Fruit fly (Drosophila melanogaster) whole organism, adult: ENCODE results near the gene Pglym78.

Experiments used
- CG11617 ChIP-seq: fragments of 200-800 bp; sonication (Bioruptor generic); optimal IDR thresholded peaks from 2 replicates; lab custom pipeline; 2017; ENCODE audit warnings: mild to moderate bottlenecking, missing biosample characterization, missing genetic modification reagents, missing genetic modification characterization
- CG12768 ChIP-seq: fragments of 200-800 bp; sonication (Bioruptor generic); optimal IDR thresholded peaks from 2 replicates; lab custom pipeline; 2017; ENCODE audit warnings: missing biosample characterization, missing genetic modification characterization, mild to moderate bottlenecking, moderate library complexity, missing genetic modification reagents
- CG14711 ChIP-seq: fragments of 200-800 bp; sonication (Bioruptor generic); optimal IDR thresholded peaks from 2 replicates; lab custom pipeline; 2018; ENCODE audit warnings: missing biosample characterization, mild to moderate bottlenecking, missing genetic modification characterization, moderate library complexity
- CG1620 ChIP-seq: fragments of 200-800 bp; sonication (Bioruptor generic); optimal IDR thresholded peaks from 2 replicates; lab custom pipeline; 2016; ENCODE audit warnings: missing biosample characterization, missing genetic modification characterization
- CG33017 ChIP-seq: fragments of 200-800 bp; sonication (Bioruptor generic); optimal IDR thresholded peaks from 2 replicates; lab custom pipeline; 2018; ENCODE audit warnings: missing biosample characterization, mild to moderate bottlenecking, missing genetic modification characterization, moderate library complexity
- CG5204 ChIP-seq: fragments of 200-800 bp; sonication (Bioruptor generic); optimal IDR thresholded peaks from 2 replicates; lab custom pipeline; 2016; ENCODE audit warnings: missing biosample characterization, missing genetic modification characterization
- CG7045 ChIP-seq: fragments of 200-800 bp; sonication (Bioruptor generic); optimal IDR thresholded peaks from 2 replicates; lab custom pipeline; 2017; ENCODE audit warnings: missing biosample characterization, mild to moderate bottlenecking, missing genetic modification characterization
- CG7101 ChIP-seq: fragments of 200-800 bp; sonication (Bioruptor generic); optimal IDR thresholded peaks from 2 replicates; lab custom pipeline; 2018; ENCODE audit warnings: missing biosample characterization, mild to moderate bottlenecking, missing genetic modification characterization, moderate library complexity
- Clk ChIP-seq: fragments of 200-800 bp; sonication (Bioruptor generic); optimal IDR thresholded peaks from 2 replicates; lab custom pipeline; 2017; ENCODE audit warnings: missing biosample characterization, missing genetic modification characterization
- Crg-1 ChIP-seq: fragments of 200-800 bp; sonication (Bioruptor generic); optimal IDR thresholded peaks from 2 replicates; lab custom pipeline; 2016; ENCODE audit warnings: missing biosample characterization, missing genetic modification characterization
- Hr96 ChIP-seq: fragments of 200-800 bp; sonication (Bioruptor generic); optimal IDR thresholded peaks from 2 replicates; lab custom pipeline; 2016; ENCODE audit warnings: missing biosample characterization, missing genetic modification characterization
- Mnt ChIP-seq: fragments of 200-800 bp; sonication (Bioruptor generic); optimal IDR thresholded peaks from 2 replicates; lab custom pipeline; 2016; ENCODE audit warnings: missing biosample characterization, mild to moderate bottlenecking, missing genetic modification characterization
- bab1 ChIP-seq: fragments of 200-800 bp; sonication (Bioruptor generic); optimal IDR thresholded peaks from 3 replicates; lab custom pipeline; 2019; ENCODE audit warnings: missing biosample characterization, mild to moderate bottlenecking, missing genetic modification characterization, moderate library complexity
- cic ChIP-seq: fragments of 200-800 bp; sonication (Bioruptor generic); optimal IDR thresholded peaks from 2 replicates; lab custom pipeline; 2017; ENCODE audit warnings: missing biosample characterization, mild to moderate bottlenecking, missing genetic modification characterization, moderate library complexity
- cnc ChIP-seq, 2 experiments: fragments of >200 bp; optimal IDR thresholded peaks; 2 replicates each; lab custom pipeline; 2017
- kay ChIP-seq: fragments of 200-800 bp; sonication (Bioruptor generic); peaks from one replicate; lab custom pipeline; 2016; ENCODE audit warnings: missing biosample characterization, missing genetic modification characterization, borderline replicate concordance
- ovo ChIP-seq: fragments of 200-800 bp; sonication (Bioruptor generic); optimal IDR thresholded peaks from 2 replicates; lab custom pipeline; 2016; ENCODE audit warnings: missing biosample characterization, missing genetic modification characterization
- pad ChIP-seq: fragments of 200-800 bp; sonication (Bioruptor generic); optimal IDR thresholded peaks from 3 replicates; lab custom pipeline; 2017; ENCODE audit warnings: missing biosample characterization, missing genetic modification characterization, mild to moderate bottlenecking, moderate library complexity, missing genetic modification reagents
- tj ChIP-seq: fragments of 200-800 bp; sonication (Bioruptor generic); optimal IDR thresholded peaks from 3 replicates; lab custom pipeline; 2017; ENCODE audit warnings: missing biosample characterization, mild to moderate bottlenecking, missing genetic modification characterization, moderate library complexity
- toe ChIP-seq: fragments of 200-800 bp; sonication (Bioruptor generic); optimal IDR thresholded peaks from 2 replicates; lab custom pipeline; 2016; ENCODE audit warnings: missing biosample characterization, missing genetic modification characterization

Gene Pglym78

dm6 chr3R:29130902-29131621 is 17.0 kb upstream of the Pglym78 start, which contains the start of the genes dgt6 and Vha100-1:
Gene dgt6 (minus strand): TSS chr3R:29130972.
Gene Vha100-1 (plus strand): TSS chr3R:29131193.
- peak; percentile 10 for TF ChIP-seq Mnt (GFP tag; lab: Kevin White, UChicago)
- peak; percentile 30 for TF ChIP-seq CG12768 (GFP tag; lab: Kevin White, UChicago)
- TF ChIP-seq CG5204 (GFP tag; lab: Kevin White, UChicago), result no peak
- TF ChIP-seq CG33017, result peak; percentile 5
- no peak for TF ChIP-seq Clk (GFP tag; lab: Kevin White, UChicago)
- no peak for TF ChIP-seq Hr96 (GFP tag; lab: Kevin White, UChicago)
- TF ChIP-seq cic (GFP tag; lab: Kevin White, UChicago), result no peak
- no peak for TF ChIP-seq CG7045 (GFP tag; lab: Kevin White, UChicago)
- TF ChIP-seq cnc (optimal IDR thresholded peaks at IDR 0.05; lab: Kevin White, UChicago), result no peak
- TF ChIP-seq toe (GFP tag; lab: Kevin White, UChicago), result no peak
- TF ChIP-seq Crg-1 (GFP tag; lab: Kevin White, UChicago), result no peak
- TF ChIP-seq CG11617 (GFP tag; lab: Kevin White, UChicago), result no peak
- TF ChIP-seq CG14711 (tag; lab: Kevin White, UChicago), result peak; percentile 89
- no peak for TF ChIP-seq tj (GFP tag; lab: Kevin White, UChicago)
- no peak for TF ChIP-seq ovo (GFP tag; lab: Kevin White, UChicago)
- TF ChIP-seq CG1620 (GFP tag; lab: Kevin White, UChicago), result no peak
- TF ChIP-seq bab1, result peak; percentile 37
- TF ChIP-seq CG7101, result peak; percentile 30
- TF ChIP-seq pad (GFP tag; lab: Kevin White, UChicago), result peak; percentile 24
- TF ChIP-seq kay, result no peak

DNA sequence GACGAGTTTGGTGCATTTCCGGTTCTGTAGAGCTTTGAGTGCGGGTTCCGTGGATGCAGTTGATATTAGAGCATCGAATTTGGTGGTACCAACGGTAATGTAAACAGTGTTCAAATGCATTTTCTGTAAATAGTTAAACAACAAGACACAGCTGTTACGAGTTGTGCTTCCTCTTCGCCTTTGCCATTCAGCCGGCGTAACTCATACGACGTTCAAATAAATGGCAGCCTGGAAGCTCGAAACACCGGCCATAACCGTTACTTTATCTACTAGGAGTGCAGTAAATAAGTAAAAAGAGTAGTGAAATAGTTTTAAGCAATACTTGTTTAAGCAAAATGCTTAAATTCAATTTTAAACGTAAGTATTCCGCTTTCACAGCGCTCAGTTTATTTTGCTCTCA is 9.6 kb upstream of the Pglym78 start, which contains the start of the genes Alg13 and superdeath:
Gene Alg13, minus strand, starts transcription at position 167 of the 400 bp plus-strand sequence.
Gene superdeath, plus strand, starts transcription at position 256 of the 400 bp plus-strand sequence.
- TF ChIP-seq CG14711 (tag; lab: Kevin White, UChicago) (no peak), ovo (GFP tag; lab: Kevin White, UChicago) (peak; percentile 2), Crg-1 (GFP tag; lab: Kevin White, UChicago) (peak; percentile 40), cic (GFP tag; lab: Kevin White, UChicago) (peak; percentile 17)

dm6 chr3R:29138961-29139527 is 9.0 kb upstream of the Pglym78 start:
- no peak for TF ChIP-seq cic (GFP tag; lab: Kevin White, UChicago)
- peak; percentile 68 for TF ChIP-seq pad (GFP tag; lab: Kevin White, UChicago)
- peak; percentile 96 for TF ChIP-seq ovo (GFP tag; lab: Kevin White, UChicago)
- TF ChIP-seq CG33017, result no peak
- TF ChIP-seq toe (GFP tag; lab: Kevin White, UChicago), result no peak
- TF ChIP-seq bab1, result peak; percentile 29
- peak; percentile 45 for TF ChIP-seq CG12768 (GFP tag; lab: Kevin White, UChicago)
- no peak for TF ChIP-seq tj (GFP tag; lab: Kevin White, UChicago)

DNA sequence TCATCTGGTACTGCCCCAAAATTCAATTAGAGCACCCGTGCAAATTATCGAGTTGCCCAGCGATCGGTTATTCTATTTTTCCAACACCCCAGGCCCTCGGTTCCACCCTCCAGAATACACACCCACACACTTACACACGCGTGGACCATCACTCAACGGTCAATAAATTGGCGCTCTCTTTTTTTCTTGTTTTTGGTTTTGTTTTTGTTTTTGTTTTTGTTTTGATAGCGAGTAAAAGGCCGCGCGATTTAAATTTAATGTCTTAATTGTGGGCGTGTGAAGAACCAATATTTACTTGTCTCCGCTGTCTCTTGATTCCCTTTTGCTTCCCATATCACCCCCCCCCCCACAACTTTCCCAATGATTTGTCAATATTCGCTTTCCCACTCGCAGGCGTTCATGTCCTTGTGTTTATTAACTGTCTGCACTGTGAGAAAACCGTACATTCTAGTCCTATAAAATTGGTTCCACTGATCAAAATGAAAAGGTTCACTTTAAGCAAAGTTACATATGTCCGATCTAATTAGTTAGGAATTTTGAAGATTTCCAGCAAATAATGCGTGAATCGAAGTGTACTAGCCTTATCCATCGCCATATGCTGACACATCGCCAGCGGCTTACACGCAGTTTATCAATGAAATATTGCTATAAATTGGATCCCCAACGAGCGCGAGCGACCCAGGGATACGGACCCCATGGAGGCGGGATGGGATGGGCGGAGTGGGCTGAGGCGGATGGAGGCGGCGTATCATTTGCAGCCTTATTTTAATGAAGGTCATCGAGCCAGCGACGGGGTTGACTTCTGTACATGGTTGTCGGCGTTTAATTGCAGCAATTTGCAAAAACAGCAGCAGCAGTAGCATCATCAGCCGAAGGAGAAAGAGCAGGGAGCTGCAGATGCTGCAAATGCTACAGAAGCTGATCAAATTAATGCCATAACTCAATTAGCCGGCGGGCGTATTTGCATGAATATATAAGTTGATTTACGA is 8.0 kb upstream of the Pglym78 start:
- TF ChIP-seq CG1620 (GFP tag; lab: Kevin White, UChicago), result no peak
- no peak for TF ChIP-seq Crg-1 (GFP tag; lab: Kevin White, UChicago)
- TF ChIP-seq cic (GFP tag; lab: Kevin White, UChicago), result no peak
- TF ChIP-seq CG11617 (GFP tag; lab: Kevin White, UChicago), result no peak
- TF ChIP-seq tj (GFP tag; lab: Kevin White, UChicago), result no peak
- TF ChIP-seq CG7101, result no peak
- no peak for TF ChIP-seq kay
- no peak for TF ChIP-seq CG7045 (GFP tag; lab: Kevin White, UChicago)

DNA sequence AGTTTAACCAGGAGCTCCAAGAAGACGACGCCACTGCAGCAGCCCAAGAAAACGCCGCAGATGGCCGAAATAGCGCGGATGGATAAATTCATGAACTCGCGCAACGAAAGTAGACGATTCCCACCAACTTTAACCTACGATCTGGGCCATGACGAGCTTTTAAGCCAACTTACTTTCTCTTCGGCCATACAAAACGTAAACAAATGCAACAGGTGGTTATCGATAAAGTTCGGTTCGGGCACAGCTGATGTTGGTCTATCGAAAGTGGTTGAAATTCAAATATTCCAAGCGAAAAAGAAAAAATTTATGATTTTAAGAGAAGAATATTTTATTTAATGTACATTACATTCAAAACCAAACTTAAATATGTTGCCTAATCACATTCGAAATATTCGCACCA is 1.3 kb upstream of the Pglym78 start, which contains the start of gene CG14511:
Gene CG14511, minus strand, starts transcription at position 184 of the 400 bp plus-strand sequence.
- TF ChIP-seq bab1, result peak; percentile 27
- no peak for TF ChIP-seq CG7101

- peak; percentile 62 for TF ChIP-seq Mnt (GFP tag; lab: Kevin White, UChicago)
- no peak for TF ChIP-seq tj (GFP tag; lab: Kevin White, UChicago)
- TF ChIP-seq Crg-1 (GFP tag; lab: Kevin White, UChicago), result peak; percentile 29
- TF ChIP-seq bab1, result peak; percentile 77
- no peak for TF ChIP-seq cnc (optimal IDR thresholded peaks at IDR 0.05; lab: Kevin White, UChicago)
- no peak for TF ChIP-seq cic (GFP tag; lab: Kevin White, UChicago)
- TF ChIP-seq CG7101, result peak; percentile 58
- TF ChIP-seq CG11617 (GFP tag; lab: Kevin White, UChicago), result peak; percentile 58
- no peak for TF ChIP-seq CG5204 (GFP tag; lab: Kevin White, UChicago)
- peak; percentile 54 for TF ChIP-seq CG33017
- peak; percentile 34 for TF ChIP-seq CG7045 (GFP tag; lab: Kevin White, UChicago)
- peak; percentile 33 for TF ChIP-seq Hr96 (GFP tag; lab: Kevin White, UChicago)
- TF ChIP-seq toe (GFP tag; lab: Kevin White, UChicago), result no peak
- peak; percentile 21 for TF ChIP-seq pad (GFP tag; lab: Kevin White, UChicago)
- TF ChIP-seq ovo (GFP tag; lab: Kevin White, UChicago), result no peak
- TF ChIP-seq kay, result no peak
- no peak for TF ChIP-seq CG1620 (GFP tag; lab: Kevin White, UChicago)
- no peak for TF ChIP-seq Clk (GFP tag; lab: Kevin White, UChicago)
- peak; percentile 58 for TF ChIP-seq CG14711 (tag; lab: Kevin White, UChicago)
- TF ChIP-seq CG12768 (GFP tag; lab: Kevin White, UChicago), result peak; percentile 58
Observed at dm6 chr3R:29151621-29152092, 3.6 kb downstream of the Pglym78 start, which contains the start of gene eIF2D. Gene eIF2D (minus strand): TSS chr3R:29151794.
